Fruit fly (Drosophila melanogaster) whole organism, embryonic: ENCODE results near the gene Nepl21.
A peak's percentile ranks its signal among the peaks of the same experiment; 100 is the strongest.

Experiments
- Blimp-1 ChIP-seq: fragments of 200-800 bp; sonication (Bioruptor generic); optimal IDR thresholded peaks from 3 replicates; lab custom pipeline; 2018; ENCODE audit warnings: missing biosample characterization, missing genetic modification characterization, mild to moderate bottlenecking, moderate library complexity, missing genetic modification reagents
- CG10209 ChIP-seq: fragments of 200-800 bp; sonication (Bioruptor generic); optimal IDR thresholded peaks from 3 replicates; lab custom pipeline; 2017; ENCODE audit warnings: missing biosample characterization, mild to moderate bottlenecking, missing genetic modification characterization, missing genetic modification reagents
- CG10366 ChIP-seq: fragments of 200-800 bp; sonication (Bioruptor generic); IDR thresholded peaks from 2 replicates; pipeline ENCODE4 v1.3.6; 2022; ENCODE audit warnings: missing biosample characterization, missing genetic modification characterization
- CG11093 ChIP-seq: fragments of 200-800 bp; sonication (Bioruptor generic); IDR thresholded peaks from 3 replicates; pipeline ENCODE4 v1.3.6; 2022; ENCODE audit warnings: missing biosample characterization, missing genetic modification characterization
- CG12299 ChIP-seq: fragments of 200-800 bp; sonication (Bioruptor generic); optimal IDR thresholded peaks from 2 replicates; lab custom pipeline; 2018; ENCODE audit warnings: missing biosample characterization, mild to moderate bottlenecking, missing genetic modification characterization
- CG14014 ChIP-seq: fragments of 200-800 bp; sonication (Bioruptor generic); IDR thresholded peaks from 2 replicates; pipeline ENCODE4 v1.3.6; 2022; ENCODE audit warnings: missing biosample characterization, missing genetic modification characterization
- CG14965 ChIP-seq: fragments of 200-800 bp; sonication (Bioruptor generic); optimal IDR thresholded peaks from 2 replicates; lab custom pipeline; 2016; ENCODE audit warnings: missing biosample characterization, missing genetic modification characterization, borderline replicate concordance
- CG17361 ChIP-seq: fragments of 200-800 bp; sonication (Bioruptor generic); IDR thresholded peaks from 3 replicates; pipeline ENCODE4 v1.3.6; 2022; ENCODE audit warnings: missing biosample characterization, missing genetic modification characterization
- CG17912 ChIP-seq: fragments of 200-800 bp; sonication (Bioruptor generic); optimal IDR thresholded peaks from 2 replicates; lab custom pipeline; 2018; ENCODE audit warnings: missing biosample characterization, mild to moderate bottlenecking, missing genetic modification characterization
- CG1832 ChIP-seq: fragments of 200-800 bp; sonication (Bioruptor generic); optimal IDR thresholded peaks from 2 replicates; lab custom pipeline; 2017; ENCODE audit warnings: missing biosample characterization, mild to moderate bottlenecking, missing genetic modification characterization, inconsistent platforms
- CG3407 ChIP-seq: fragments of 200-800 bp; sonication (Bioruptor generic); optimal IDR thresholded peaks from 2 replicates; lab custom pipeline; 2018; ENCODE audit warnings: missing biosample characterization, mild to moderate bottlenecking, missing genetic modification characterization
- CG4282 ChIP-seq: fragments of 200-800 bp; sonication (Bioruptor generic); optimal IDR thresholded peaks from 2 replicates; lab custom pipeline; 2016; ENCODE audit warnings: missing biosample characterization, missing genetic modification characterization
- CG7357 ChIP-seq: fragments of 200-800 bp; sonication (Bioruptor generic); IDR thresholded peaks from 3 replicates; pipeline ENCODE4 v1.3.6; 2022; ENCODE audit warnings: missing biosample characterization, missing genetic modification characterization
- CG7928 ChIP-seq: fragments of 200-800 bp; sonication (Bioruptor generic); optimal IDR thresholded peaks from 2 replicates; lab custom pipeline; 2017; ENCODE audit warnings: missing biosample characterization, mild to moderate bottlenecking, missing genetic modification characterization
- CG8281 ChIP-seq: fragments of 200-800 bp; sonication (Bioruptor generic); optimal IDR thresholded peaks from 2 replicates; lab custom pipeline; 2018; ENCODE audit warnings: missing biosample characterization, mild to moderate bottlenecking, missing genetic modification characterization, moderate library complexity
- CG8388 ChIP-seq: fragments of 200-800 bp; sonication (Bioruptor generic); optimal IDR thresholded peaks from 2 replicates; lab custom pipeline; 2019; ENCODE audit warnings: missing biosample characterization, mild to moderate bottlenecking, missing genetic modification characterization, moderate library complexity
- CG9727 ChIP-seq: fragments of 200-800 bp; sonication (Bioruptor generic); optimal IDR thresholded peaks from 3 replicates; lab custom pipeline; 2017; ENCODE audit warnings: missing biosample characterization, mild to moderate bottlenecking, missing genetic modification characterization
- E2f1 ChIP-seq: fragments of 200-800 bp; sonication (Bioruptor generic); IDR thresholded peaks from 2 replicates; pipeline ENCODE4 v1.3.6; 2022; ENCODE audit warnings: missing biosample characterization, missing genetic modification characterization
- E2f2 ChIP-seq: fragments of 200-800 bp; sonication (Bioruptor generic); IDR thresholded peaks from 2 replicates; pipeline ENCODE4 v1.3.6; 2022; ENCODE audit warnings: missing biosample characterization, missing genetic modification characterization
- ERR ChIP-seq: fragments of 200-800 bp; sonication (Bioruptor generic); optimal IDR thresholded peaks from 2 replicates; lab custom pipeline; 2016; ENCODE audit warnings: missing biosample characterization, missing genetic modification characterization
- Gug ChIP-seq: fragments of 200-800 bp; sonication (Bioruptor generic); IDR thresholded peaks from 4 replicates; pipeline ENCODE4 v1.3.6; 2022; ENCODE audit warnings: missing biosample characterization, missing genetic modification characterization
- H15 ChIP-seq: fragments of 200-800 bp; sonication (Bioruptor generic); IDR thresholded peaks from 3 replicates; pipeline ENCODE4 v1.3.6; 2022; ENCODE audit warnings: missing biosample characterization, missing genetic modification characterization
- HmgD ChIP-seq: fragments of 200-800 bp; sonication (Bioruptor generic); optimal IDR thresholded peaks from 3 replicates; lab custom pipeline; 2016; ENCODE audit warnings: missing biosample characterization, missing genetic modification characterization
- NK7.1 ChIP-seq: fragments of 200-800 bp; sonication (Bioruptor generic); optimal IDR thresholded peaks from 3 replicates; lab custom pipeline; 2016; ENCODE audit warnings: missing biosample characterization, missing genetic modification characterization
- Oli ChIP-seq: fragments of 200-800 bp; sonication (Bioruptor generic); optimal IDR thresholded peaks from 2 replicates; lab custom pipeline; 2018; ENCODE audit warnings: missing biosample characterization, mild to moderate bottlenecking, missing genetic modification characterization, moderate library complexity
- Ravus ChIP-seq: fragments of 200-800 bp; sonication (Bioruptor generic); IDR thresholded peaks from 2 replicates; pipeline ENCODE4 v1.3.6; 2022; ENCODE audit warnings: missing biosample characterization, missing genetic modification characterization
- Ssrp ChIP-seq: fragments of 200-800 bp; sonication (Bioruptor generic); optimal IDR thresholded peaks from 2 replicates; lab custom pipeline; 2018; ENCODE audit warnings: missing biosample characterization, mild to moderate bottlenecking, missing genetic modification characterization, moderate library complexity
- Xbp1 ChIP-seq: fragments of 200-800 bp; sonication (Bioruptor generic); optimal IDR thresholded peaks from 3 replicates; lab custom pipeline; 2016; ENCODE audit warnings: missing biosample characterization, mild to moderate bottlenecking, missing genetic modification characterization
- az2 ChIP-seq: fragments of 200-800 bp; sonication (Bioruptor generic); optimal IDR thresholded peaks from 3 replicates; lab custom pipeline; 2016; ENCODE audit warnings: missing biosample characterization, missing genetic modification characterization
- chm ChIP-seq: fragments of 200-800 bp; sonication (Bioruptor generic); IDR thresholded peaks from 2 replicates; pipeline ENCODE4 v1.3.6; 2022; ENCODE audit warnings: missing biosample characterization, missing genetic modification characterization
- danr ChIP-seq: fragments of 200-800 bp; sonication (Bioruptor generic); IDR thresholded peaks from 2 replicates; pipeline ENCODE4 v1.3.6; 2022; ENCODE audit warnings: missing biosample characterization, missing genetic modification characterization
- fd96Cb ChIP-seq: fragments of 200-800 bp; sonication (Bioruptor generic); optimal IDR thresholded peaks from 2 replicates; lab custom pipeline; 2018; ENCODE audit warnings: missing biosample characterization, mild to moderate bottlenecking, missing genetic modification characterization, moderate library complexity
- fru ChIP-seq: fragments of >200 bp; optimal IDR thresholded peaks from 2 replicates; lab custom pipeline; 2017
- ftz-f1 ChIP-seq: fragments of 200-800 bp; sonication (Bioruptor generic); optimal IDR thresholded peaks from 2 replicates; lab custom pipeline; 2016; ENCODE audit warnings: missing biosample characterization, missing genetic modification characterization
- gsb ChIP-seq: fragments of 200-800 bp; sonication (Bioruptor generic); IDR thresholded peaks from 2 replicates; pipeline ENCODE4 v1.3.6; 2022; ENCODE audit warnings: missing biosample characterization, missing genetic modification characterization
- mirr ChIP-seq: fragments of 200-800 bp; sonication (Bioruptor generic); optimal IDR thresholded peaks from 3 replicates; lab custom pipeline; 2018; ENCODE audit warnings: missing biosample characterization, mild to moderate bottlenecking, missing genetic modification characterization
- rib ChIP-seq: fragments of 200-800 bp; sonication (Bioruptor generic); IDR thresholded peaks from 2 replicates; pipeline ENCODE4 v1.3.6; 2022; ENCODE audit warnings: missing biosample characterization, missing genetic modification characterization
- salm ChIP-seq: fragments of 200-800 bp; sonication (Bioruptor generic); optimal IDR thresholded peaks from 2 replicates; lab custom pipeline; 2018; ENCODE audit warnings: missing biosample characterization, mild to moderate bottlenecking, missing genetic modification characterization
- schlank ChIP-seq: fragments of 200-800 bp; sonication (Bioruptor generic); optimal IDR thresholded peaks from 2 replicates; lab custom pipeline; 2018; ENCODE audit warnings: missing biosample characterization, mild to moderate bottlenecking, missing genetic modification characterization
- sd ChIP-seq: fragments of 200-800 bp; sonication (Bioruptor generic); optimal IDR thresholded peaks from 3 replicates; lab custom pipeline; 2018; ENCODE audit warnings: missing biosample characterization, mild to moderate bottlenecking, missing genetic modification characterization, moderate library complexity
- sqz ChIP-seq: fragments of 200-800 bp; sonication (Bioruptor generic); optimal IDR thresholded peaks from 3 replicates; lab custom pipeline; 2018; ENCODE audit warnings: missing biosample characterization, mild to moderate bottlenecking, missing genetic modification characterization
- tap ChIP-seq: fragments of 200-800 bp; optimal IDR thresholded peaks from 3 replicates; lab custom pipeline; 2019; ENCODE audit warnings: missing biosample characterization, mild to moderate bottlenecking, missing genetic modification characterization, moderate library complexity
- trem ChIP-seq: fragments of 200-800 bp; optimal IDR thresholded peaks from 3 replicates; lab custom pipeline; 2019; ENCODE audit warnings: missing biosample characterization, mild to moderate bottlenecking, missing genetic modification characterization, moderate library complexity
- ttk ChIP-seq: fragments of 200-800 bp; sonication (Bioruptor generic); IDR thresholded peaks from 2 replicates; pipeline ENCODE4 v2.1.2; 2022; ENCODE audit warnings: missing biosample characterization, missing genetic modification characterization
- twi ChIP-seq: fragments of 200-800 bp; optimal IDR thresholded peaks from 2 replicates; lab custom pipeline; 2019; ENCODE audit warnings: missing biosample characterization, mild to moderate bottlenecking, missing genetic modification characterization, moderate library complexity
- unc-4 ChIP-seq: fragments of 200-800 bp; sonication (Bioruptor generic); IDR thresholded peaks from 2 replicates; pipeline ENCODE4 v1.3.6; 2022; ENCODE audit warnings: missing biosample characterization, missing genetic modification characterization; ENCODE audit not compliant: partially characterized antibody
- unpg ChIP-seq: fragments of 200-800 bp; sonication (Bioruptor generic); optimal IDR thresholded peaks from 3 replicates; lab custom pipeline; 2018; ENCODE audit warnings: missing biosample characterization, mild to moderate bottlenecking, missing genetic modification characterization, moderate library complexity
- vnd ChIP-seq: fragments of 200-800 bp; sonication (Bioruptor generic); IDR thresholded peaks from 3 replicates; pipeline ENCODE4 v1.3.6; 2022; ENCODE audit warnings: missing biosample characterization, missing genetic modification characterization; ENCODE audit not compliant: partially characterized antibody
- vvl ChIP-seq: fragments of 200-800 bp; sonication (Bioruptor generic); IDR thresholded peaks from 2 replicates; pipeline ENCODE4 v1.3.6; 2022; ENCODE audit warnings: missing biosample characterization, missing genetic modification characterization
- zfh1 ChIP-seq: fragments of 200-800 bp; sonication (Bioruptor generic); IDR thresholded peaks from 3 replicates; pipeline ENCODE4 v1.3.6; 2022; ENCODE audit warnings: missing biosample characterization, missing genetic modification characterization

The Nepl21 gene

DNA sequence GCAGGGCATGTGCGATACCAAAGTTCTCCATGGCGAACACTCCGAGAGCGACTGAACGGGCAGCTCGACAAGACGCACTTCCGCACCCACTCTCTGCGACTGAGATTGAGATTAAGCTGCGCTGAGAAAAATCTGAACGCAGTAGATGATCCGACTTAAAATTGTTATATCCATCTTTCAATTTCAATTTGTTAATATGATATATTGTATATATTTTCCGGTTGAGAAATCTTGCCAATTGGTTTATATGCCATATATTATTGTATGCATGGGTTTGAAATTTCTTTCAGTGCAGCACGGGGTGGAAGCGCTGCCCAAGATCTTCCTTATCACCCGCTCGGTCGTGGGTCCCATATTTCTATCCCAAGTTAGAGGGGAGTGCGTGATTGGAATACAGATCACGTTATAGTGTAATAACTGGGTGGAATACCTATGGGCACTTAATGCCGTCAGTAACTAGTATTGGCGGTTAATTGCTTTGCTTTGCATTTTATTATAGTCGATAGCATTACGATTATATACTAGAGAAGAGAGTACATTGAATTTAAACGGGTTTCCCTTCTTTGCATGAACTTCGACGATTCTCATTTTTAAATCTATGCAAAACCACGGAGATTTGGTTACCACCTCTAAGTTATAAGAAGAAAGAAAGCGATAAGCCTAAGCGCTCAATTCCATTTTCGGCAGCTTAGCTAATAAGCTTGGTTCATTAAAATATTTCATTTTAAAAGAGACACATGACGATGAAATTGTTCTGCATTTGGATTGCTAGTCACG lies 3.2 kb upstream of the Nepl21 start, which contains the start of the genes Nepl19 and Nepl20 (continued):
- TF ChIP-seq CG4282, result no peak
- peak; percentile 84 for TF ChIP-seq zfh1 (GFP tag; lab: Robert Waterston, UW)
- peak; percentile 72 for TF ChIP-seq CG14014 (GFP tag; lab: Robert Waterston, UW)
- TF ChIP-seq tap (tag; lab: Kevin White, UChicago), result peak; percentile 67
- peak; percentile 83 for TF ChIP-seq chm
- peak; percentile 93 for TF ChIP-seq vvl (GFP tag; lab: Robert Waterston, UW)
- TF ChIP-seq CG10209, result peak; percentile 73
- peak; percentile 45 for TF ChIP-seq salm (tag; lab: Kevin White, UChicago)
- no peak for TF ChIP-seq sqz (GFP tag; lab: Kevin White, UChicago)
- peak; percentile 83 for TF ChIP-seq unpg
- TF ChIP-seq Gug (GFP tag; lab: Robert Waterston, UW), result peak; percentile 58; the same call in 3 of the 4 replicates
- TF ChIP-seq az2 (GFP tag; lab: Kevin White, UChicago), result peak; percentile 75
- no peak for TF ChIP-seq CG17912 (GFP tag; lab: Kevin White, UChicago)
- TF ChIP-seq HmgD, result no peak
- peak; percentile 79 for TF ChIP-seq Oli (tag; lab: Kevin White, UChicago)
- TF ChIP-seq fru (lab: Kevin White, UChicago), result no peak
- peak; percentile 27 for TF ChIP-seq ERR (GFP tag; lab: Kevin White, UChicago)
- TF ChIP-seq NK7.1 (GFP tag; lab: Kevin White, UChicago), result no peak
- peak; percentile 77 for TF ChIP-seq fd96Cb
- TF ChIP-seq H15 (GFP tag; lab: Robert Waterston, UW), result peak; percentile 86
- TF ChIP-seq ftz-f1 (GFP tag; lab: Kevin White, UChicago), result peak; percentile 6
- TF ChIP-seq Ravus (GFP tag; lab: Robert Waterston, UW), result peak; percentile 34; the same call in 1 of the 2 replicates
- peak; percentile 37 for TF ChIP-seq CG8281 (tag; lab: Kevin White, UChicago)
- no peak for TF ChIP-seq CG1832
- no peak for TF ChIP-seq vnd (GFP tag; lab: Robert Waterston, UW)
- peak; percentile 68 for TF ChIP-seq CG12299 (tag; lab: Kevin White, UChicago)
- TF ChIP-seq unc-4 (GFP tag; lab: Robert Waterston, UW), result no peak
- peak; percentile 75 for TF ChIP-seq Ssrp (tag; lab: Kevin White, UChicago)
- peak; percentile 71; the same call in 2 of the 3 replicates for TF ChIP-seq CG17361 (GFP tag; lab: Robert Waterston, UW)
- peak; percentile 77; the same call in 2 of the 3 replicates for TF ChIP-seq CG11093 (GFP tag; lab: Robert Waterston, UW)
- TF ChIP-seq Blimp-1 (GFP tag; lab: Kevin White, UChicago), result peak; percentile 78
- peak; percentile 50 for TF ChIP-seq twi (tag; lab: Kevin White, UChicago)
- peak; percentile 42 for TF ChIP-seq danr (GFP tag; lab: Robert Waterston, UW)
- TF ChIP-seq CG14965, result no peak
- TF ChIP-seq CG8388 (GFP tag; lab: Kevin White, UChicago), result peak; percentile 76
- no peak for TF ChIP-seq mirr
- TF ChIP-seq trem (tag; lab: Kevin White, UChicago), result peak; percentile 50
- no peak for TF ChIP-seq rib (GFP tag; lab: Robert Waterston, UW)
- TF ChIP-seq E2f2 (GFP tag; lab: Robert Waterston, UW), result peak; percentile 60
- TF ChIP-seq CG7928 (GFP tag; lab: Kevin White, UChicago), result peak; percentile 30
- TF ChIP-seq Xbp1 (GFP tag; lab: Kevin White, UChicago), result peak; percentile 77
- peak; percentile 83 for TF ChIP-seq CG9727 (GFP tag; lab: Kevin White, UChicago)
- peak; percentile 52 for TF ChIP-seq CG3407
- peak; percentile 66 for TF ChIP-seq schlank
- TF ChIP-seq sd (tag; lab: Kevin White, UChicago), result no peak
- peak; percentile 82 for TF ChIP-seq E2f1 (GFP tag; lab: Robert Waterston, UW)
- TF ChIP-seq CG7357 (GFP tag; lab: Robert Waterston, UW), result peak; percentile 71
- TF ChIP-seq ttk (GFP tag; lab: Robert Waterston, UW), result peak; percentile 73
- TF ChIP-seq gsb, result peak; percentile 78
- TF ChIP-seq CG10366 (GFP tag; lab: Robert Waterston, UW), result peak; percentile 74
